Worm (Caenorhabditis elegans) whole organism, L1 larva: ENCODE results near the gene K12H4.6.

Experiments
- C04F5.9 ChIP-seq: sonication (generic microtip); optimal IDR thresholded peaks from 2 replicates; lab custom pipeline; 2016; ENCODE audit warnings: missing genetic modification characterization, missing compliant biosample characterization
- F16B12.6 ChIP-seq: fragments of 150-350 bp; optimal IDR thresholded peaks from 2 replicates; lab custom pipeline; 2014; ENCODE audit warnings: missing biosample characterization, missing genetic modification characterization
- ceh-82 ChIP-seq, 3 experiments: fragments of 150-350 bp in 1 of 3; sonication (generic microtip) in 2 of 3; optimal IDR thresholded peaks; 2 replicates each; lab custom pipeline; 2014 to 2017; ENCODE audit warnings: missing biosample characterization in 3 of 3, missing genetic modification characterization in 3 of 3
- ceh-88 ChIP-seq: fragments of 200-800 bp; sonication (Bioruptor generic); IDR thresholded peaks from 2 replicates; pipeline ENCODE4 v1.3.6; 2022; ENCODE audit warnings: missing genetic modification characterization, missing compliant biosample characterization
- dsc-1 ChIP-seq: sonication (generic microtip); optimal IDR thresholded peaks from 2 replicates; lab custom pipeline; 2016; ENCODE audit warnings: mild to moderate bottlenecking, missing genetic modification characterization, missing compliant biosample characterization
- elt-3 ChIP-seq, 6 experiments: fragments of 150-350 bp in 1 of 6; sonication (generic microtip); optimal IDR thresholded peaks; 2 replicates each; lab custom pipeline; 2017 to 2018; ENCODE audit warnings: missing biosample characterization in 6 of 6, missing genetic modification characterization in 6 of 6, inconsistent platforms in 1 of 6
- fkh-4 ChIP-seq: sonication (generic microtip); optimal IDR thresholded peaks from 2 replicates; lab custom pipeline; 2016; ENCODE audit warnings: missing compliant biosample characterization, missing genetic modification characterization, borderline replicate concordance
- fos-1 ChIP-seq: fragments of 150-350 bp; optimal IDR thresholded peaks from 2 replicates; lab custom pipeline; 2014; ENCODE audit warnings: missing biosample characterization, missing genetic modification characterization
- grh-1 ChIP-seq: fragments of 200-800 bp; sonication (Bioruptor generic); IDR thresholded peaks from 2 replicates; pipeline ENCODE4 v1.3.6; 2022; ENCODE audit warnings: missing genetic modification reagents, missing genetic modification characterization, missing compliant biosample characterization
- irx-1 ChIP-seq: sonication (generic microtip); optimal IDR thresholded peaks from 2 replicates; lab custom pipeline; 2016; ENCODE audit warnings: missing genetic modification characterization, missing compliant biosample characterization
- lin-13 ChIP-seq: fragments of 150-350 bp; optimal IDR thresholded peaks from 2 replicates; lab custom pipeline; 2014; ENCODE audit warnings: missing biosample characterization, missing genetic modification reagents, missing genetic modification characterization
- lir-3 ChIP-seq: sonication (generic microtip); optimal IDR thresholded peaks from 2 replicates; lab custom pipeline; 2016; ENCODE audit warnings: mild to moderate bottlenecking, missing genetic modification characterization, moderate library complexity, missing compliant biosample characterization; ENCODE audit not compliant: poor library complexity
- lsy-2 ChIP-seq, 2 experiments: fragments of 150-350 bp; optimal IDR thresholded peaks; 2 replicates each; lab custom pipeline; 2014; ENCODE audit warnings: missing biosample characterization in 2 of 2, missing genetic modification characterization in 2 of 2
- mdl-1 ChIP-seq, 2 experiments: fragments of 150-350 bp; optimal IDR thresholded peaks; 2 replicates each; lab custom pipeline; 2014 to 2017; ENCODE audit warnings: missing biosample characterization in 2 of 2, missing genetic modification characterization in 2 of 2, inconsistent platforms in 1 of 2
- mep-1 ChIP-seq: fragments of 150-350 bp; optimal IDR thresholded peaks from 2 replicates; lab custom pipeline; 2014; ENCODE audit warnings: missing biosample characterization, missing genetic modification characterization
- nhr-237 ChIP-seq: fragments of 150-350 bp; optimal IDR thresholded peaks from 2 replicates; lab custom pipeline; 2014; ENCODE audit warnings: missing biosample characterization, missing genetic modification characterization
- nhr-71 ChIP-seq: sonication (generic microtip); optimal IDR thresholded peaks from 2 replicates; lab custom pipeline; 2016; ENCODE audit warnings: mild to moderate bottlenecking, missing genetic modification characterization, moderate library complexity, missing compliant biosample characterization
- nhr-76 ChIP-seq: sonication (generic microtip); optimal IDR thresholded peaks from 2 replicates; lab custom pipeline; 2017; ENCODE audit warnings: missing biosample characterization, missing genetic modification characterization
- nhr-77 ChIP-seq: fragments of 150-350 bp; optimal IDR thresholded peaks from 2 replicates; lab custom pipeline; 2014; ENCODE audit warnings: missing biosample characterization, missing genetic modification characterization
- swsn-7 ChIP-seq: sonication (generic microtip); optimal IDR thresholded peaks from 2 replicates; lab custom pipeline; 2016; ENCODE audit warnings: missing genetic modification characterization, missing compliant biosample characterization
- unc-130 ChIP-seq: fragments of 150-350 bp; optimal IDR thresholded peaks from 2 replicates; lab custom pipeline; 2017; ENCODE audit warnings: missing biosample characterization, missing genetic modification characterization, inconsistent platforms
- unc-86 ChIP-seq: sonication (generic microtip); optimal IDR thresholded peaks from 2 replicates; lab custom pipeline; 2016; ENCODE audit warnings: missing genetic modification characterization, missing compliant biosample characterization
- unc-98 ChIP-seq: fragments of 200-800 bp; sonication (Bioruptor generic); IDR thresholded peaks from 2 replicates; pipeline ENCODE4 v1.3.6; 2022; ENCODE audit warnings: missing genetic modification characterization, missing compliant biosample characterization
- zip-4 ChIP-seq: fragments of 200-800 bp; sonication (Bioruptor generic); optimal IDR thresholded peaks from 2 replicates; lab custom pipeline; 2018; ENCODE audit warnings: mild to moderate bottlenecking, missing genetic modification characterization, moderate library complexity, missing compliant biosample characterization

Gene K12H4.6

ce11 chrIII:8001557-8001956, 41.1 kb downstream of the K12H4.6 start:
- TF ChIP-seq lin-13 (GFP tag; lab: Kevin White, UChicago) (no peak), dsc-1 (peak; percentile 97), C04F5.9 (tag; lab: Kevin White, UChicago) (no peak), mep-1 (no peak), irx-1 (tag; lab: Kevin White, UChicago) (no peak)

ce11 chrIII:7997447-7998046, 45.1 kb downstream of the K12H4.6 start:
- TF ChIP-seq grh-1 (no peak), fkh-4 (no peak), fos-1 (tag; lab: Kevin White, UChicago) (no peak), unc-98 (GFP tag; lab: Robert Waterston, UW) (no peak), F16B12.6 (tag; lab: Kevin White, UChicago) (no peak), elt-3 (tag; optimal IDR thresholded peaks at IDR 0.05; lab: Kevin White, UChicago) (no peak), ceh-82 (tag; optimal IDR thresholded peaks at IDR 0.05; lab: Kevin White, UChicago) (no peak), mdl-1 (tag; optimal IDR thresholded peaks at IDR 0.05; lab: Kevin White, UChicago) (no peak), ceh-88 (GFP tag; lab: Robert Waterston, UW) (no peak), lir-3 (tag; lab: Kevin White, UChicago) (no peak), nhr-237 (tag; lab: Kevin White, UChicago) (no peak), lsy-2 (tag; optimal IDR thresholded peaks at IDR 0.05; lab: Kevin White, UChicago) (no peak), nhr-71 (no peak), swsn-7 (tag; lab: Kevin White, UChicago) (no peak)

- TF ChIP-seq unc-130 (tag; lab: Kevin White, UChicago) (no peak), nhr-77 (tag; lab: Kevin White, UChicago) (no peak), dsc-1 (peak; percentile 43), zip-4 (GFP tag; lab: Kevin White, UChicago) (no peak), mep-1 (no peak), nhr-76 (tag; lab: Kevin White, UChicago) (no peak), unc-86 (tag; lab: Kevin White, UChicago) (no peak)
These were observed 46.3 kb downstream of the K12H4.6 start, which contains the start of gene npr-17 for ce11 chrIII:7996353-7996752. Gene npr-17, minus strand, starts transcription at chrIII:7996453.
